Worm (Caenorhabditis elegans) whole organism, L1 larva: ENCODE data around the gene set-20.

Experiments used
- C16A3.4 ChIP-seq: fragments of 150-350 bp; optimal IDR thresholded peaks from 2 replicates; lab custom pipeline; 2014; ENCODE audit warnings: missing biosample characterization, missing genetic modification characterization
- aha-1 ChIP-seq: fragments of 150-350 bp; optimal IDR thresholded peaks from 2 replicates; lab custom pipeline; 2014; ENCODE audit warnings: missing biosample characterization, missing genetic modification characterization
- alr-1 ChIP-seq: fragments of 200-800 bp; sonication (Bioruptor generic); optimal IDR thresholded peaks from 2 replicates; lab custom pipeline; 2018; ENCODE audit warnings: borderline replicate concordance, mild to moderate bottlenecking, missing genetic modification characterization, missing compliant biosample characterization
- fos-1 ChIP-seq: fragments of 150-350 bp; optimal IDR thresholded peaks from 2 replicates; lab custom pipeline; 2014; ENCODE audit warnings: missing biosample characterization, missing genetic modification characterization
- lin-39 ChIP-seq: fragments of 150-350 bp; optimal IDR thresholded peaks from 2 replicates; lab custom pipeline; 2014; ENCODE audit warnings: missing biosample characterization, missing genetic modification reagents, missing genetic modification characterization
- nhr-11 ChIP-seq: fragments of 150-350 bp; optimal IDR thresholded peaks from 2 replicates; lab custom pipeline; 2014; ENCODE audit warnings: missing biosample characterization, missing genetic modification characterization
- nhr-12 ChIP-seq: sonication (generic microtip); optimal IDR thresholded peaks from 2 replicates; lab custom pipeline; 2017; ENCODE audit warnings: missing biosample characterization, missing genetic modification characterization
- nhr-20 ChIP-seq: sonication (generic microtip); optimal IDR thresholded peaks from 2 replicates; lab custom pipeline; 2016; ENCODE audit warnings: mild to moderate bottlenecking, missing genetic modification characterization, missing compliant biosample characterization
- nhr-85 ChIP-seq: sonication (generic microtip); peaks from one replicate; lab custom pipeline; 2016; ENCODE audit warnings: missing genetic modification characterization, inconsistent platforms, missing compliant biosample characterization
- pqm-1 ChIP-seq: sonication (generic microtip); optimal IDR thresholded peaks from 3 replicates; lab custom pipeline; 2017; ENCODE audit warnings: missing biosample characterization, missing genetic modification characterization
- unc-86 ChIP-seq: sonication (generic microtip); optimal IDR thresholded peaks from 2 replicates; lab custom pipeline; 2016; ENCODE audit warnings: missing genetic modification characterization, missing compliant biosample characterization
- ztf-4 ChIP-seq: fragments of 150-350 bp; optimal IDR thresholded peaks from 2 replicates; lab custom pipeline; 2014; ENCODE audit warnings: missing biosample characterization, missing genetic modification characterization

DNA sequence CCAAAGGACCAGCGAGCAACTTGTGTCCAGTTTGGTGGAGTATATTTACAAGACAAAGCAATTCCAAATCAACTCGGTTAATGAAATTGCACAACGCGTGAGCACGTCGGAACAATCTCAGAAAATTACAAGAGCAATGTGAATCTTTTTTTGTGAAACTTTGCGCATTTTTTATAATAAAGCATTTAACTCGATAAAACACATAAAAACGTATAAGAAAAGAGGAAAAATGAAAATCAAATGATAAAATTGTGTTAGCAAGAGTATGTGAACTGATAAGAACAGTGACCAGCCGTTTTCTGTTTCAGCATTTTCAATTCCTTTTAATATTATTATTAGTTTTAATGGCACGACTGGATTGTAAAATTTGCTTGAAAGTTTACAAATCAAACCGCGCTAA, 54.3 kb downstream of the set-20 start, which contains the start of gene T22B7.8:
- TF ChIP-seq alr-1 (tag; lab: Kevin White, UChicago), result no peak
- TF ChIP-seq pqm-1 (tag; lab: Kevin White, UChicago), result no peak
- no peak for TF ChIP-seq lin-39 (tag; lab: Kevin White, UChicago)
- no peak for TF ChIP-seq nhr-85 (tag; lab: Kevin White, UChicago)
- no peak for TF ChIP-seq unc-86 (tag; lab: Kevin White, UChicago)
- TF ChIP-seq C16A3.4 (tag; lab: Kevin White, UChicago), result no peak
- no peak for TF ChIP-seq aha-1 (tag; lab: Kevin White, UChicago)
- TF ChIP-seq nhr-20 (tag; lab: Kevin White, UChicago), result no peak
- no peak for TF ChIP-seq nhr-12 (tag; lab: Kevin White, UChicago)
- TF ChIP-seq ztf-4 (tag; lab: Kevin White, UChicago), result no peak
- TF ChIP-seq nhr-11 (tag; lab: Kevin White, UChicago), result no peak
- no peak for TF ChIP-seq fos-1
